Worm (Caenorhabditis elegans) whole organism, L4 larva: ENCODE data around the gene hil-6.
A peak's percentile ranks its signal among the peaks of the same experiment; 100 is the strongest.

ENCODE experiments used
- F37D6.2 ChIP-seq: sonication (generic microtip); optimal IDR thresholded peaks from 2 replicates; lab custom pipeline; 2016; ENCODE audit warnings: mild to moderate bottlenecking, missing genetic modification characterization, missing compliant biosample characterization
- T26A8.4 ChIP-seq: fragments of 200-800 bp; sonication (Bioruptor generic); IDR thresholded peaks from 2 replicates; pipeline ENCODE4 v1.3.6; 2022; ENCODE audit warnings: missing genetic modification characterization, missing compliant biosample characterization
- Y48G9A.11 ChIP-seq: fragments of 200-800 bp; sonication (Bioruptor generic); IDR thresholded peaks from 2 replicates; pipeline ENCODE4 v1.3.6; 2022; ENCODE audit warnings: missing genetic modification reagents, missing genetic modification characterization, missing compliant biosample characterization
- ZK337.2 ChIP-seq: fragments of 200-800 bp; sonication (Bioruptor generic); IDR thresholded peaks from 2 replicates; pipeline ENCODE4 v1.3.6; 2022; ENCODE audit warnings: missing genetic modification reagents, missing genetic modification characterization, missing compliant biosample characterization
- aly-2 ChIP-seq: sonication (generic microtip); optimal IDR thresholded peaks from 2 replicates; lab custom pipeline; 2018; ENCODE audit warnings: missing biosample characterization, missing genetic modification characterization
- arid-1 ChIP-seq: fragments of 200-800 bp; sonication (Bioruptor generic); conservative IDR thresholded peaks from 2 replicates; pipeline ENCODE4 v1.3.6; 2022; ENCODE audit warnings: missing genetic modification reagents, missing genetic modification characterization, missing compliant biosample characterization
- attf-4 ChIP-seq: sonication (generic microtip); optimal IDR thresholded peaks from 3 replicates; lab custom pipeline; 2017; ENCODE audit warnings: missing biosample characterization, missing genetic modification characterization
- ceh-20 ChIP-seq: fragments of 200-800 bp; sonication (Bioruptor generic); IDR thresholded peaks from 2 replicates; pipeline ENCODE4 v1.3.6; 2022; ENCODE audit warnings: missing genetic modification reagents, missing genetic modification characterization, missing compliant biosample characterization
- ces-1 ChIP-seq: fragments of 150-350 bp; sonication (generic microtip); optimal IDR thresholded peaks from 4 replicates; lab custom pipeline; 2014; ENCODE audit warnings: missing biosample characterization, missing genetic modification reagents, missing genetic modification characterization
- ctbp-1 ChIP-seq: fragments of 200-800 bp; sonication (Bioruptor generic); IDR thresholded peaks from 2 replicates; pipeline ENCODE4 v1.3.6; 2022; ENCODE audit warnings: missing genetic modification reagents, missing genetic modification characterization, missing compliant biosample characterization
- daf-16 ChIP-seq, 3 experiments: sonication (generic microtip); optimal IDR thresholded peaks; 2 replicates each; lab custom pipeline; 2016 to 2017; ENCODE audit warnings: missing genetic modification characterization in 3 of 3, missing genetic modification reagents in 3 of 3, mild to moderate bottlenecking in 2 of 3, missing compliant biosample characterization in 2 of 3, missing biosample characterization in 1 of 3, moderate library complexity in 1 of 3
- dmd-6 ChIP-seq: fragments of 200-800 bp; sonication (Bioruptor generic); IDR thresholded peaks from 2 replicates; pipeline ENCODE4 v1.3.6; 2022; ENCODE audit warnings: missing genetic modification reagents, missing genetic modification characterization, missing compliant biosample characterization
- dmd-9 ChIP-seq: fragments of 200-800 bp; sonication (Bioruptor generic); IDR thresholded peaks from 2 replicates; pipeline ENCODE4 v1.3.6; 2022; ENCODE audit warnings: missing genetic modification reagents, missing genetic modification characterization, missing compliant biosample characterization
- dve-1 ChIP-seq: sonication (generic microtip); optimal IDR thresholded peaks from 2 replicates; lab custom pipeline; 2017; ENCODE audit warnings: antibody characterized with exemption, mild to moderate bottlenecking, missing genetic modification characterization, missing compliant biosample characterization; ENCODE audit not compliant: insufficient read depth
- egl-27 ChIP-seq: sonication (generic microtip); optimal IDR thresholded peaks from 3 replicates; lab custom pipeline; 2017; ENCODE audit warnings: missing biosample characterization, missing genetic modification reagents, missing genetic modification characterization
- egl-43 ChIP-seq: fragments of 200-800 bp; sonication (Bioruptor generic); IDR thresholded peaks from 2 replicates; pipeline ENCODE4 v1.3.6; 2022; ENCODE audit warnings: missing genetic modification reagents, missing genetic modification characterization, missing compliant biosample characterization
- fos-1 ChIP-seq: fragments of 150-350 bp; optimal IDR thresholded peaks from 2 replicates; lab custom pipeline; 2014; ENCODE audit warnings: missing biosample characterization, missing genetic modification characterization
- hlh-11 ChIP-seq: fragments of 200-800 bp; sonication (Bioruptor generic); optimal IDR thresholded peaks from 2 replicates; lab custom pipeline; 2018; ENCODE audit warnings: mild to moderate bottlenecking, missing genetic modification characterization, missing compliant biosample characterization
- jun-1 ChIP-seq: fragments of 150-350 bp; optimal IDR thresholded peaks from 2 replicates; lab custom pipeline; 2014; ENCODE audit warnings: missing biosample characterization, missing genetic modification reagents, missing genetic modification characterization
- lin-1 ChIP-seq: fragments of 200-800 bp; sonication (Bioruptor generic); IDR thresholded peaks from 2 replicates; pipeline ENCODE4 v1.3.6; 2022; ENCODE audit warnings: missing genetic modification reagents, missing genetic modification characterization, missing compliant biosample characterization
- lin-13 ChIP-seq: fragments of 150-350 bp; optimal IDR thresholded peaks from 2 replicates; lab custom pipeline; 2014; ENCODE audit warnings: missing biosample characterization, missing genetic modification reagents, missing genetic modification characterization
- lin-29 ChIP-seq: fragments of 200-800 bp; sonication (Bioruptor generic); IDR thresholded peaks from 2 replicates; pipeline ENCODE4 v1.3.6; 2022; ENCODE audit warnings: missing genetic modification reagents, missing genetic modification characterization, missing compliant biosample characterization
- lin-38 ChIP-seq: fragments of 200-800 bp; sonication (Bioruptor generic); IDR thresholded peaks from 2 replicates; pipeline ENCODE4 v1.3.6; 2022; ENCODE audit warnings: missing genetic modification reagents, missing genetic modification characterization, missing compliant biosample characterization
- mdl-1 ChIP-seq, 2 experiments: fragments of 150-350 bp in 1 of 2; sonication (generic microtip) in 1 of 2; optimal IDR thresholded peaks; 2 replicates each; lab custom pipeline; 2014 to 2017; ENCODE audit warnings: missing biosample characterization in 2 of 2, missing genetic modification characterization in 2 of 2
- mep-1 ChIP-seq: fragments of 150-350 bp; sonication (generic microtip); optimal IDR thresholded peaks from 3 replicates; lab custom pipeline; 2014; ENCODE audit warnings: missing biosample characterization, missing genetic modification characterization
- nhr-102 ChIP-seq: sonication (generic microtip); optimal IDR thresholded peaks from 2 replicates; lab custom pipeline; 2016; ENCODE audit warnings: mild to moderate bottlenecking, missing genetic modification characterization, moderate library complexity, missing compliant biosample characterization
- nhr-11 ChIP-seq: fragments of 150-350 bp; optimal IDR thresholded peaks from 2 replicates; lab custom pipeline; 2014; ENCODE audit warnings: missing biosample characterization, missing genetic modification characterization
- nhr-111 ChIP-seq: fragments of 200-800 bp; sonication (Bioruptor generic); optimal IDR thresholded peaks from 2 replicates; lab custom pipeline; 2018; ENCODE audit warnings: mild to moderate bottlenecking, missing genetic modification characterization, missing compliant biosample characterization
- nhr-25 ChIP-seq: sonication (generic microtip); optimal IDR thresholded peaks from 2 replicates; lab custom pipeline; 2017; ENCODE audit warnings: missing genetic modification characterization, mild to moderate bottlenecking, missing compliant biosample characterization, antibody characterized with exemption, moderate library complexity, borderline replicate concordance; ENCODE audit not compliant: insufficient read depth
- nhr-28 ChIP-seq: fragments of 150-350 bp; optimal IDR thresholded peaks from 2 replicates; lab custom pipeline; 2014; ENCODE audit warnings: missing biosample characterization, missing genetic modification characterization
- nhr-42 ChIP-seq: fragments of 200-800 bp; sonication (Bioruptor generic); IDR thresholded peaks from 2 replicates; pipeline ENCODE4 v1.3.6; 2022; ENCODE audit warnings: missing genetic modification characterization, missing compliant biosample characterization
- php-3 ChIP-seq: fragments of 200-800 bp; sonication (Bioruptor generic); IDR thresholded peaks from 2 replicates; pipeline ENCODE4 v1.3.6; 2022; ENCODE audit warnings: missing genetic modification reagents, missing genetic modification characterization, missing compliant biosample characterization
- pqm-1 ChIP-seq: sonication (generic microtip); optimal IDR thresholded peaks from 2 replicates; lab custom pipeline; 2017; ENCODE audit warnings: missing biosample characterization, missing genetic modification characterization
- set-16 ChIP-seq: fragments of 200-800 bp; sonication (Bioruptor generic); IDR thresholded peaks from 2 replicates; pipeline ENCODE4 v1.3.6; 2022; ENCODE audit warnings: missing genetic modification reagents, missing genetic modification characterization, missing compliant biosample characterization
- skn-1 ChIP-seq: fragments of 150-350 bp; optimal IDR thresholded peaks from 2 replicates; lab custom pipeline; 2014; ENCODE audit warnings: missing biosample characterization, missing genetic modification characterization
- tag-97 ChIP-seq: fragments of 200-800 bp; sonication (Bioruptor generic); IDR thresholded peaks from 2 replicates; pipeline ENCODE4 v1.3.6; 2022; ENCODE audit warnings: missing genetic modification characterization, missing compliant biosample characterization
- unc-62 ChIP-seq, 3 experiments: fragments of 150-350 bp in 1 of 3; sonication (generic microtip); optimal IDR thresholded peaks in 2 of 3; peaks in 1 of 3; 1 replicate in 1 of 3; 2 replicates in 2 of 3; lab custom pipeline; 2014 to 2017; ENCODE audit warnings: missing biosample characterization in 3 of 3, missing genetic modification characterization in 3 of 3, missing genetic modification reagents in 3 of 3, missing genotype in 1 of 3
- zag-1 ChIP-seq: fragments of 150-350 bp; optimal IDR thresholded peaks from 2 replicates; lab custom pipeline; 2014; ENCODE audit warnings: missing biosample characterization, missing genetic modification characterization

Gene hil-6

DNA sequence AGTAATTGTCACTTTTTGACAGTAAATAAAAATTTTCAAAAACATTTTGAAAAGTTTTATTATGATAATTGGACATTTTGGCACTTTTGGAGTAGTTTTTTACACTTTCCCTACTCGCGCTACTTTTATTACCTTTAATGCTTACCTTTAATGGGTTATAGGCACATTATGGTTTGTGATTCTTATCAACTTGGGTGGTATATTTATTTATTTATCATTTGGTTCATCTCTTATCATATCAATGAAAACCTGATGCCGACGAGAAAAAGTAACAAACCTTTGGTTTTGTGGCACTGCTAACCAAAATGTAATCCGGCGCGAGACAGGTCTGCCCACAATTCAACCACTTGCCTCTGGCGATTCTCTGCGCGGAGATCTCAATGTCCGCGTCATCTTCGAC lies 33.0 kb downstream of the hil-6 start:
- peak; percentile 22 for TF ChIP-seq nhr-28 (tag; lab: Kevin White, UChicago)
- TF ChIP-seq nhr-111 (GFP tag; lab: Kevin White, UChicago) = no peak
- TF ChIP-seq Y48G9A.11 = no peak
- TF ChIP-seq nhr-25 (tag; lab: Kevin White, UChicago) = no peak
- no peak for TF ChIP-seq unc-62 (GFP tag; optimal IDR thresholded peaks at IDR 0.05 in 1 of 2; lab: Kevin White, UChicago)
- no peak for TF ChIP-seq unc-62 (tag; optimal IDR thresholded peaks at IDR 0.05; lab: Kevin White, UChicago)
- TF ChIP-seq php-3 = peak; percentile 74
- no peak for TF ChIP-seq lin-13
- no peak for TF ChIP-seq ctbp-1 (GFP tag; lab: Robert Waterston, UW)
- TF ChIP-seq lin-29 = no peak
- TF ChIP-seq tag-97 (GFP tag; lab: Robert Waterston, UW) = no peak
- TF ChIP-seq fos-1 (tag; lab: Kevin White, UChicago) = no peak
- no peak for TF ChIP-seq daf-16 (GFP tag; optimal IDR thresholded peaks at IDR 0.05; lab: Kevin White, UChicago)
- TF ChIP-seq daf-16 (tag; optimal IDR thresholded peaks at IDR 0.05; lab: Kevin White, UChicago) = peak; percentile 63
- no peak for TF ChIP-seq zag-1

- TF ChIP-seq nhr-11 (tag; lab: Kevin White, UChicago) (no peak), set-16 (GFP tag; lab: Robert Waterston, UW) (peak; percentile 76)
These were observed 38.8 kb downstream of the hil-6 start, which contains the start of gene tnt-4 for ce11 chrV:1992515-1992968. Gene tnt-4, minus strand, starts transcription at chrV:1992918.

- peak; percentile 90 for TF ChIP-seq set-16 (GFP tag; lab: Robert Waterston, UW)
- TF ChIP-seq T26A8.4 (GFP tag; lab: Robert Waterston, UW) = no peak
- TF ChIP-seq php-3 = no peak
- TF ChIP-seq ZK337.2 = no peak
- no peak for TF ChIP-seq arid-1 (GFP tag; lab: Robert Waterston, UW)
- TF ChIP-seq lin-38 = no peak
- 0 out of 2 replicates have a peak, but pooled peaks have one; percentile 40 for TF ChIP-seq egl-43
- TF ChIP-seq nhr-42 (GFP tag; lab: Robert Waterston, UW) = no peak
- no peak for TF ChIP-seq mep-1 (tag; lab: Kevin White, UChicago)
These were observed 40.0 kb downstream of the hil-6 start for ce11 chrV:1991381-1991780.

DNA sequence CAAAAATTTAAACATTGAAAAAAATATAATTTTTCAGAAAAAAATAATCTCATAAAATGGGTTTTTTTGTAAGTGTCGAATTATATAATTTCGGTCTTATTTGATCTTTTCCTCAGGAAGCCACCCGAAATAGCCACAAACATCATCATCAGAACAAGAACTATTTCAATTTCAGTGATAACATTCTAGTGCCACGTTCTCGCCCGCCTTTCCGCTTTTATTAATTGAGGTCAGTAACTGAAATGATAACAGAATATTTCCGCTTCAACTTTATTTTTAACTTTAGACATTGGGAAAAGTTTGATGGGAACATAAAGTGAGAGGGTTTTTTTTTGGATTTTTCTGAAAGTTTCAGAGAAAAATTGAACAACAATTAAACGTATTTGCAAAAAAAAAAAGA lies 42.1 kb downstream of the hil-6 start:
- peak in 1 of 2 experiments; percentile 30 for TF ChIP-seq unc-62 (GFP tag; optimal IDR thresholded peaks at IDR 0.05 in 1 of 2; lab: Kevin White, UChicago)
- no peak for TF ChIP-seq unc-62 (tag; optimal IDR thresholded peaks at IDR 0.05; lab: Kevin White, UChicago)
- TF ChIP-seq nhr-28 (tag; lab: Kevin White, UChicago) = peak; percentile 32
- TF ChIP-seq pqm-1 (tag; lab: Kevin White, UChicago) = peak; percentile 83
- no peak for TF ChIP-seq dmd-9 (GFP tag; lab: Robert Waterston, UW)
- TF ChIP-seq T26A8.4 (GFP tag; lab: Robert Waterston, UW) = no peak
- peak; percentile 8 for TF ChIP-seq hlh-11 (tag; lab: Kevin White, UChicago)
- TF ChIP-seq daf-16 (GFP tag; optimal IDR thresholded peaks at IDR 0.05; lab: Kevin White, UChicago) = no peak
- peak; percentile 31 for TF ChIP-seq daf-16 (tag; optimal IDR thresholded peaks at IDR 0.05; lab: Kevin White, UChicago)
- peak; percentile 36; the same call in 1 of the 2 replicates for TF ChIP-seq dmd-6 (GFP tag; lab: Robert Waterston, UW)

DNA sequence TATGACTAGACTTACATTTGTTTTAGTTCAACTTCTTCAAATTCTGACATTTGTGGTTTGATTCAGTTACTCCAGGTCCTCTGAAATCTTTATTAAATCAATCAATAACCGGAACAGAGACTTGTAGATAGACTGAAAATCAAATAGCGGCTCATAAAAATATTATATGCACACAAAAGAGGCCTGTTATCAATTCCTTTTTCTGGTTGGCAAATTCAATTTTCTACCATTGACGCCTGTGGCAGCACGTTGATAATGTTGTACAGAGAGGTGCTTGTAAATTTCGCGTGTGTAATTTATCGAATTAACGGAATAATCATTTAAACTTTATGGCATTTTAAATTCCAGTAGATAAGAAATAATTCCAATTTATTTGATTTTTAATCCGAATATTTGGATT lies 44.4 kb downstream of the hil-6 start, which contains the start of gene T08B1.1:
TSS of gene T08B1.1 (minus strand) at position 92 of the 400 bp plus-strand sequence.
- TF ChIP-seq skn-1 (tag; lab: Kevin White, UChicago) (no peak), dve-1 (tag; lab: Kevin White, UChicago) (peak; percentile 42), F37D6.2 (tag; lab: Kevin White, UChicago) (no peak), daf-16 (GFP tag; optimal IDR thresholded peaks at IDR 0.05; lab: Kevin White, UChicago) (no peak), daf-16 (tag; optimal IDR thresholded peaks at IDR 0.05; lab: Kevin White, UChicago) (peak; percentile 68), zag-1 (no peak), ces-1 (no peak), ceh-20 (GFP tag; lab: Robert Waterston, UW) (peak; percentile 45; the same call in 1 of the 2 replicates), aly-2 (tag; lab: Kevin White, UChicago) (no peak), nhr-102 (tag; lab: Kevin White, UChicago) (no peak), lin-1 (GFP tag; lab: Robert Waterston, UW) (no peak; the same call in 1 of the 2 replicates), php-3 (peak; percentile 94), mdl-1 (tag; optimal IDR thresholded peaks at IDR 0.05; lab: Kevin White, UChicago) (peak in 1 of 2 experiments; percentile 5), egl-27 (tag; lab: Kevin White, UChicago) (no peak), pqm-1 (tag; lab: Kevin White, UChicago) (peak; percentile 89), hlh-11 (tag; lab: Kevin White, UChicago) (peak; percentile 36), jun-1 (tag; lab: Kevin White, UChicago) (no peak), lin-29 (no peak), nhr-28 (tag; lab: Kevin White, UChicago) (peak; percentile 0), attf-4 (tag; lab: Kevin White, UChicago) (no peak)
